Fruit fly (Drosophila melanogaster) whole organism, wandering third instar larva: ENCODE data around the gene CG5966.

Experiments
- CG32264 ChIP-seq: fragments of 200-800 bp; sonication (Bioruptor generic); optimal IDR thresholded peaks from 2 replicates; lab custom pipeline; 2016; ENCODE audit warnings: missing biosample characterization, missing genetic modification characterization
- Mio ChIP-seq: sonication (Bioruptor generic); optimal IDR thresholded peaks from 2 replicates; lab custom pipeline; 2016; ENCODE audit warnings: missing biosample characterization, missing genetic modification characterization
- Myc ChIP-seq: fragments of >200 bp; optimal IDR thresholded peaks from 2 replicates; lab custom pipeline; 2017
- N ChIP-seq: fragments of >200 bp; optimal IDR thresholded peaks from 2 replicates; lab custom pipeline; 2018; ENCODE audit warnings: missing biosample characterization, missing external identifiers, missing genetic modification characterization
- Rel ChIP-seq, 2 experiments: fragments of 200-800 bp; sonication (Bioruptor generic) in 1 of 2; optimal IDR thresholded peaks; 2 replicates in 1 of 2; 3 replicates in 1 of 2; lab custom pipeline; 2016 to 2019; ENCODE audit warnings: mild to moderate bottlenecking in 2 of 2, missing biosample characterization in 2 of 2, missing genetic modification characterization in 2 of 2, moderate library complexity in 1 of 2
- Sp1 ChIP-seq: fragments of 200-800 bp; sonication (Bioruptor generic); optimal IDR thresholded peaks from 3 replicates; lab custom pipeline; 2019; ENCODE audit warnings: missing biosample characterization, mild to moderate bottlenecking, missing genetic modification characterization, moderate library complexity
- dsf ChIP-seq: sonication (Bioruptor generic); optimal IDR thresholded peaks from 2 replicates; lab custom pipeline; 2016; ENCODE audit warnings: missing biosample characterization, missing genetic modification characterization, borderline replicate concordance
- ey ChIP-seq: fragments of 200-800 bp; sonication (Bioruptor generic); optimal IDR thresholded peaks from 2 replicates; lab custom pipeline; 2016; ENCODE audit warnings: missing biosample characterization, missing genetic modification characterization
- foxo ChIP-seq, 2 experiments: fragments of 200-800 bp; sonication (Bioruptor generic); optimal IDR thresholded peaks; 2 replicates in 1 of 2; 3 replicates in 1 of 2; lab custom pipeline; 2016 to 2017; ENCODE audit warnings: missing biosample characterization in 2 of 2, missing genetic modification characterization in 2 of 2
- lola ChIP-seq: fragments of >200 bp; optimal IDR thresholded peaks from 2 replicates; lab custom pipeline; 2017; ENCODE audit warnings: missing biosample characterization, missing genetic modification characterization
- pan ChIP-seq: fragments of >200 bp; optimal IDR thresholded peaks from 2 replicates; lab custom pipeline; 2017
- psq ChIP-seq: fragments of 200-800 bp; sonication (Bioruptor generic); optimal IDR thresholded peaks from 3 replicates; lab custom pipeline; 2017; ENCODE audit warnings: missing biosample characterization, mild to moderate bottlenecking, missing genetic modification characterization, moderate library complexity
- woc ChIP-seq: sonication (Bioruptor generic); optimal IDR thresholded peaks from 2 replicates; lab custom pipeline; 2016; ENCODE audit warnings: missing biosample characterization, mild to moderate bottlenecking, missing genetic modification characterization

- no peak for TF ChIP-seq foxo (GFP tag; optimal IDR thresholded peaks at IDR 0.05; lab: Kevin White, UChicago)
- no peak for TF ChIP-seq pan (lab: Kevin White, UChicago)
- TF ChIP-seq Rel (GFP tag; optimal IDR thresholded peaks at IDR 0.05; lab: Kevin White, UChicago): no peak
- no peak for TF ChIP-seq Rel (tag; optimal IDR thresholded peaks at IDR 0.05; lab: Kevin White, UChicago)
- no peak for TF ChIP-seq woc (GFP tag; lab: Kevin White, UChicago)
- no peak for TF ChIP-seq Myc
- no peak for TF ChIP-seq dsf (GFP tag; lab: Kevin White, UChicago)
- no peak for TF ChIP-seq psq (GFP tag; lab: Kevin White, UChicago)
- TF ChIP-seq N: no peak
- TF ChIP-seq lola (GFP tag; lab: Kevin White, UChicago): no peak
- no peak for TF ChIP-seq ey
- no peak for TF ChIP-seq Mio (GFP tag; lab: Kevin White, UChicago)
- TF ChIP-seq Sp1 (GFP tag; lab: Kevin White, UChicago): no peak
- TF ChIP-seq CG32264 (GFP tag; lab: Kevin White, UChicago): no peak
These were observed 40.4 kb downstream of the CG5966 start for dm6 chrX:6029015-6029414.
